Fruit fly (Drosophila melanogaster): Measurements from ENCODE around the gene CG1647.
A peak's percentile ranks its signal among the peaks of the same experiment; 100 is the strongest.

CG1647 gene

DNA sequence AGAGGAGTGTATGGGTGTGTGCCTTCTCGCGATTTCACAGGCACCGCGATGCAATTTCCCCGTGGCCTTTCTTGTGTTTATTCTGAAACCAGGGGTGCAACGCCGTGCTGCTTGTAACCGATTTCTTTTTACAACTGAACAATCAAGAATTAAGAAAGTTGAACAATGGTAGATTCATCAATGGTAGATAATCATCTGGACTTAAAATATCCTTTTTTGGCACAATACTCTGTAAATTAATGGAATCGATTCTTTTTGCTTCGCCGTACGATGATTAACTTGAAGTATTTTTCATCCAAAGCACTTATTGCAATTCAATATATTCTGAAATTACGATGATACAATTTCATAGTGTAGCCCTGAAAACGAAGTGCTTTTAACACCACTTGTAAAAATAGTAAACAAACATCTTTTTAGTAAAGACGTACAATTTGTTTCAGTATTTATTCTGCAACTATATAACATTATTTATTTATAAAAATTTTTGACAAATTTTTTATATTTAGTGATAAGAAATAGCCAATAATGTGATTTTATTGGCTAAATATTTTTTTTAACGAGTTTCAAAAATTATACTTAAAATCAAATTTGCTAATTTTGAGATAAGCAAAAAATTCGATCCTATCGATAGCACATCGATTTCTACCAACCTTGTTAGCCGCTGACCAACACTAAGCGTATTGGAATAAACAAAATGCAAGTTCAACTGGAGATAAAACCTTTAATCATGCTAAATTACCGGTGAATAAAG lies at the start of gene CG1647, which contains the start of gene CG1523 (continued):
- TF ChIP-seq cg (GFP tag; optimal IDR thresholded peaks at IDR 0.05) (no peak), chif (GFP tag; optimal IDR thresholded peaks at IDR 0.05) (peak; percentile 10 to 61), Nf-YB (GFP tag; optimal IDR thresholded peaks at IDR 0.05) (peak; percentile 41), CG4854 (GFP tag; optimal IDR thresholded peaks at IDR 0.05) (peak; percentile 35), Hsf (GFP tag; optimal IDR thresholded peaks at IDR 0.05) (peak; percentile 72), gsb-n (tag; optimal IDR thresholded peaks at IDR 0.05) (no peak), sim (GFP tag; IDR thresholded peaks at IDR 0.05) (0 out of 2 replicates have a peak, but pooled peaks have one; percentile 7), fd102C (GFP tag; optimal IDR thresholded peaks at IDR 0.05) (no peak), HHEX (GFP tag; optimal IDR thresholded peaks at IDR 0.05) (peak; percentile 49), odd (GFP tag; optimal IDR thresholded peaks at IDR 0.05) (no peak), Doc2 (GFP tag; IDR thresholded peaks at IDR 0.05) (no peak), TFAM (GFP tag; optimal IDR thresholded peaks at IDR 0.05) (no peak), CG8944 (GFP tag; optimal IDR thresholded peaks at IDR 0.05) (peak; percentile 61), ap (GFP tag; IDR thresholded peaks at IDR 0.05) (no peak), CG31365 (tag; optimal IDR thresholded peaks at IDR 0.05) (no peak), CG32767 (GFP tag; IDR thresholded peaks at IDR 0.05) (no peak), otp (GFP tag; IDR thresholded peaks at IDR 0.05) (no peak), CG13296 (GFP tag; optimal IDR thresholded peaks at IDR 0.05) (no peak), CG12299 (tag; optimal IDR thresholded peaks at IDR 0.05) (peak; percentile 51), CG9215 (GFP tag; IDR thresholded peaks at IDR 0.05) (peak; percentile 54), Side (GFP tag; optimal IDR thresholded peaks at IDR 0.05) (peak; percentile 39), chinmo (GFP tag; IDR thresholded peaks at IDR 0.05; ENCODE audit: partially characterized antibody) (no peak), mld (GFP tag; IDR thresholded peaks at IDR 0.05; ENCODE audit: partially characterized antibody) (no peak), Bdp1 (GFP tag; optimal IDR thresholded peaks at IDR 0.05) (peak; percentile 26), CG11723 (GFP tag; optimal IDR thresholded peaks at IDR 0.05) (no peak), CG32772 (GFP tag; IDR thresholded peaks at IDR 0.05) (peak; percentile 28), psq (GFP tag; optimal IDR thresholded peaks at IDR 0.05) (no peak), Optix (GFP tag; IDR thresholded peaks at IDR 0.05) (peak; percentile 19; the same call in 1 of the 3 replicates), tio (GFP tag; optimal IDR thresholded peaks at IDR 0.05) (no peak), lilli (GFP tag; optimal IDR thresholded peaks at IDR 0.05) (peak; percentile 76), Dfd (GFP tag; optimal IDR thresholded peaks at IDR 0.05) (no peak), CG17802 (tag; optimal IDR thresholded peaks at IDR 0.05) (peak; percentile 8), CG15073 (GFP tag; optimal IDR thresholded peaks at IDR 0.05) (no peak), dmrt99B (tag; optimal IDR thresholded peaks at IDR 0.05) (no peak), emc (GFP tag; optimal IDR thresholded peaks at IDR 0.05) (no peak), twi (tag; optimal IDR thresholded peaks at IDR 0.05) (no peak), hth (optimal IDR thresholded peaks at IDR 0.05) (no peak), Sry-β (GFP tag; optimal IDR thresholded peaks at IDR 0.05) (peak; percentile 37), tin (GFP tag; optimal IDR thresholded peaks at IDR 0.05) (peak; percentile 41), en (GFP tag; optimal IDR thresholded peaks at IDR 0.05) (no peak), Usf (GFP tag; optimal IDR thresholded peaks at IDR 0.05) (peak; percentile 49), CG34422 (GFP tag; IDR thresholded peaks at IDR 0.05) (peak; percentile 54), br (optimal IDR thresholded peaks at IDR 0.05) (no peak), al (GFP tag; IDR thresholded peaks at IDR 0.05) (peak; percentile 25; the same call in 1 of the 2 replicates)
